Worm (Caenorhabditis elegans): ENCODE measurements around the gene glt-7.

The glt-7 gene

ce11 chrIV:531835-532234, at the start of gene glt-7:
TSS of gene glt-7 (plus strand) at chrIV:532135.
- no peak for TF ChIP-seq scrt-1 (GFP tag; IDR thresholded peaks at IDR 0.05)
- TF ChIP-seq F13C5.2 (tag; optimal IDR thresholded peaks at IDR 0.05), result no peak
- TF ChIP-seq hnd-1 (tag; optimal IDR thresholded peaks at IDR 0.05), result no peak
- no peak for TF ChIP-seq sea-1 (GFP tag; conservative IDR thresholded peaks at IDR 0.05)
- TF ChIP-seq tbx-37 (GFP tag; conservative IDR thresholded peaks at IDR 0.05), result no peak
- no peak for TF ChIP-seq ceh-36 (tag; optimal IDR thresholded peaks at IDR 0.05)
- no peak for TF ChIP-seq ets-7 (tag; optimal IDR thresholded peaks at IDR 0.05)
- no peak for TF ChIP-seq tbx-11 (GFP tag; IDR thresholded peaks at IDR 0.05)
- TF ChIP-seq hmbx-1 (tag; optimal IDR thresholded peaks at IDR 0.05), result no peak
- TF ChIP-seq hmg-4 (GFP tag; optimal IDR thresholded peaks at IDR 0.05), result no peak
- TF ChIP-seq B0310.2 (tag; optimal IDR thresholded peaks at IDR 0.05), result no peak
- TF ChIP-seq tra-4 (tag; optimal IDR thresholded peaks at IDR 0.05), result no peak

- TF ChIP-seq F13C5.2 (tag; optimal IDR thresholded peaks at IDR 0.05), result no peak
- no peak for TF ChIP-seq scrt-1 (GFP tag; IDR thresholded peaks at IDR 0.05)
- TF ChIP-seq pes-1 (GFP tag; IDR thresholded peaks at IDR 0.05), result no peak
- TF ChIP-seq tbx-37 (GFP tag; conservative IDR thresholded peaks at IDR 0.05), result no peak
- TF ChIP-seq tra-4 (tag; optimal IDR thresholded peaks at IDR 0.05), result no peak
- TF ChIP-seq hnd-1 (tag; optimal IDR thresholded peaks at IDR 0.05), result no peak
- TF ChIP-seq sea-1 (GFP tag; conservative IDR thresholded peaks at IDR 0.05), result no peak
- TF ChIP-seq ets-7 (tag; optimal IDR thresholded peaks at IDR 0.05), result no peak
- TF ChIP-seq hmbx-1 (tag; optimal IDR thresholded peaks at IDR 0.05), result no peak
- TF ChIP-seq ama-1 (optimal IDR thresholded peaks at IDR 0.05), result no peak
- TF ChIP-seq aly-1 (tag; optimal IDR thresholded peaks at IDR 0.05), result no peak
- TF ChIP-seq ceh-13 (GFP tag; optimal IDR thresholded peaks at IDR 0.05), result no peak
- no peak for TF ChIP-seq flt-1 (GFP tag; IDR thresholded peaks at IDR 0.05)
- TF ChIP-seq ceh-36 (tag; optimal IDR thresholded peaks at IDR 0.05), result no peak
Measured at ce11 chrIV:484004-484403, 47.9 kb upstream of the glt-7 start.

- TF ChIP-seq ceh-36 (tag; optimal IDR thresholded peaks at IDR 0.05) (peak; percentile 58), sea-1 (GFP tag; conservative IDR thresholded peaks at IDR 0.05) (no peak)
Measured at ce11 chrIV:484768-485167, 47.2 kb upstream of the glt-7 start.

ce11 chrIV:497155-497554, 34.8 kb upstream of the glt-7 start:
- TF ChIP-seq ceh-36 (tag; optimal IDR thresholded peaks at IDR 0.05), result peak; percentile 48
- no peak for TF ChIP-seq tbx-37 (GFP tag; conservative IDR thresholded peaks at IDR 0.05)

- TF ChIP-seq ama-1 (optimal IDR thresholded peaks at IDR 0.05) (no peak), tbx-37 (GFP tag; conservative IDR thresholded peaks at IDR 0.05) (no peak), hnd-1 (tag; optimal IDR thresholded peaks at IDR 0.05) (no peak), B0310.2 (tag; optimal IDR thresholded peaks at IDR 0.05) (no peak), tbx-11 (GFP tag; IDR thresholded peaks at IDR 0.05) (no peak)
Measured at ce11 chrIV:504495-504894, 27.4 kb upstream of the glt-7 start.

- TF ChIP-seq sea-1 (GFP tag; conservative IDR thresholded peaks at IDR 0.05) (no peak), tbx-37 (GFP tag; conservative IDR thresholded peaks at IDR 0.05) (no peak), ceh-36 (tag; optimal IDR thresholded peaks at IDR 0.05) (peak; percentile 25), hmbx-1 (tag; optimal IDR thresholded peaks at IDR 0.05) (no peak)
Measured at ce11 chrIV:506384-506783, 25.6 kb upstream of the glt-7 start, which contains the start of gene W03G1.5. TSS of gene W03G1.5 (minus strand) at chrIV:506484.

- TF ChIP-seq scrt-1 (GFP tag; IDR thresholded peaks at IDR 0.05), result no peak
- TF ChIP-seq F13C5.2 (tag; optimal IDR thresholded peaks at IDR 0.05), result peak; percentile 29
Measured at ce11 chrIV:519409-519808, 12.5 kb upstream of the glt-7 start, which contains the start of gene pig-1. TSS of gene pig-1 (minus strand) at chrIV:519457.

- TF ChIP-seq ets-7 (tag; optimal IDR thresholded peaks at IDR 0.05) (no peak), scrt-1 (GFP tag; IDR thresholded peaks at IDR 0.05) (no peak), B0310.2 (tag; optimal IDR thresholded peaks at IDR 0.05) (no peak), hmg-4 (GFP tag; optimal IDR thresholded peaks at IDR 0.05) (no peak), ceh-13 (GFP tag; optimal IDR thresholded peaks at IDR 0.05) (no peak)
Measured at ce11 chrIV:522566-522965, 9.4 kb upstream of the glt-7 start.

- TF ChIP-seq flt-1 (GFP tag; IDR thresholded peaks at IDR 0.05) (no peak), aly-1 (tag; optimal IDR thresholded peaks at IDR 0.05) (no peak), ceh-13 (GFP tag; optimal IDR thresholded peaks at IDR 0.05) (no peak), F13C5.2 (tag; optimal IDR thresholded peaks at IDR 0.05) (no peak), hmbx-1 (tag; optimal IDR thresholded peaks at IDR 0.05) (no peak), ceh-36 (tag; optimal IDR thresholded peaks at IDR 0.05) (no peak), B0310.2 (tag; optimal IDR thresholded peaks at IDR 0.05) (no peak), pes-1 (GFP tag; IDR thresholded peaks at IDR 0.05) (no peak), tbx-11 (GFP tag; IDR thresholded peaks at IDR 0.05) (no peak), scrt-1 (GFP tag; IDR thresholded peaks at IDR 0.05) (no peak), tbx-37 (GFP tag; conservative IDR thresholded peaks at IDR 0.05) (no peak), tra-4 (tag; optimal IDR thresholded peaks at IDR 0.05) (no peak), ets-7 (tag; optimal IDR thresholded peaks at IDR 0.05) (no peak), hmg-4 (GFP tag; optimal IDR thresholded peaks at IDR 0.05) (no peak)
Measured at ce11 chrIV:523595-523994, 8.3 kb upstream of the glt-7 start, which contains the start of gene asm-3. TSS of gene asm-3 (minus strand) at chrIV:523809.

Data from whole organism, early embryonic.